Worm (Caenorhabditis elegans) whole organism, L4 larva: Measurements from ENCODE around the gene hex-2.

Experiments
- F37D6.2 ChIP-seq: sonication (generic microtip); optimal IDR thresholded peaks from 2 replicates; lab custom pipeline; 2016; ENCODE audit warnings: mild to moderate bottlenecking, missing genetic modification characterization, missing compliant biosample characterization
- F44E2.7 ChIP-seq: fragments of 200-800 bp; sonication (Bioruptor generic); IDR thresholded peaks from 2 replicates; pipeline ENCODE4 v2.1.2; 2022; ENCODE audit warnings: missing genetic modification characterization, missing compliant biosample characterization
- F49E8.2 ChIP-seq: sonication (generic microtip); optimal IDR thresholded peaks from 2 replicates; lab custom pipeline; 2016; ENCODE audit warnings: missing compliant biosample characterization, mild to moderate bottlenecking, missing genetic modification characterization, borderline replicate concordance
- Y75B8A.6 ChIP-seq: fragments of 200-800 bp; sonication (Bioruptor generic); IDR thresholded peaks from 2 replicates; pipeline ENCODE4 v1.3.6; 2022; ENCODE audit warnings: missing genetic modification reagents, missing genetic modification characterization, missing compliant biosample characterization
- ZK546.5 ChIP-seq, 2 experiments: sonication (generic microtip); optimal IDR thresholded peaks; 2 replicates each; lab custom pipeline; 2017; ENCODE audit warnings: missing biosample characterization in 2 of 2, missing genetic modification characterization in 2 of 2
- aha-1 ChIP-seq: fragments of 150-350 bp; peaks from one replicate; lab custom pipeline; 2014; ENCODE audit warnings: missing biosample characterization, missing genetic modification characterization
- arid-1 ChIP-seq: fragments of 200-800 bp; sonication (Bioruptor generic); conservative IDR thresholded peaks from 2 replicates; pipeline ENCODE4 v1.3.6; 2022; ENCODE audit warnings: missing genetic modification reagents, missing genetic modification characterization, missing compliant biosample characterization
- ceh-20 ChIP-seq: fragments of 200-800 bp; sonication (Bioruptor generic); IDR thresholded peaks from 2 replicates; pipeline ENCODE4 v1.3.6; 2022; ENCODE audit warnings: missing genetic modification reagents, missing genetic modification characterization, missing compliant biosample characterization
- ceh-62 ChIP-seq: sonication (generic microtip); optimal IDR thresholded peaks from 2 replicates; lab custom pipeline; 2017; ENCODE audit warnings: missing biosample characterization, missing genetic modification characterization
- ces-1 ChIP-seq: fragments of 150-350 bp; sonication (generic microtip); optimal IDR thresholded peaks from 4 replicates; lab custom pipeline; 2014; ENCODE audit warnings: missing biosample characterization, missing genetic modification reagents, missing genetic modification characterization
- daf-16 ChIP-seq, 3 experiments: sonication (generic microtip); optimal IDR thresholded peaks; 2 replicates each; lab custom pipeline; 2016 to 2017; ENCODE audit warnings: missing genetic modification characterization in 3 of 3, missing genetic modification reagents in 3 of 3, mild to moderate bottlenecking in 2 of 3, missing compliant biosample characterization in 2 of 3, missing biosample characterization in 1 of 3, moderate library complexity in 1 of 3
- daf-8 ChIP-seq: fragments of 200-800 bp; sonication (Bioruptor generic); IDR thresholded peaks from 2 replicates; pipeline ENCODE4 v1.3.6; 2022; ENCODE audit warnings: missing genetic modification characterization, missing compliant biosample characterization
- dpl-1 ChIP-seq: fragments of 150-350 bp; optimal IDR thresholded peaks from 2 replicates; lab custom pipeline; 2014; ENCODE audit warnings: missing biosample characterization, missing genetic modification reagents, missing genetic modification characterization
- dve-1 ChIP-seq: sonication (generic microtip); optimal IDR thresholded peaks from 2 replicates; lab custom pipeline; 2017; ENCODE audit warnings: antibody characterized with exemption, mild to moderate bottlenecking, missing genetic modification characterization, missing compliant biosample characterization; ENCODE audit not compliant: insufficient read depth
- egl-27 ChIP-seq: sonication (generic microtip); optimal IDR thresholded peaks from 3 replicates; lab custom pipeline; 2017; ENCODE audit warnings: missing biosample characterization, missing genetic modification reagents, missing genetic modification characterization
- egl-43 ChIP-seq: fragments of 200-800 bp; sonication (Bioruptor generic); IDR thresholded peaks from 2 replicates; pipeline ENCODE4 v1.3.6; 2022; ENCODE audit warnings: missing genetic modification reagents, missing genetic modification characterization, missing compliant biosample characterization
- hif-1 ChIP-seq, 2 experiments: sonication (generic microtip); optimal IDR thresholded peaks; 2 replicates each; lab custom pipeline; 2016 to 2017; ENCODE audit warnings: missing compliant biosample characterization in 2 of 2, missing genetic modification characterization in 2 of 2, missing genetic modification reagents in 2 of 2, missing genotype in 2 of 2, mild to moderate bottlenecking in 1 of 2
- lin-29 ChIP-seq: fragments of 200-800 bp; sonication (Bioruptor generic); IDR thresholded peaks from 2 replicates; pipeline ENCODE4 v1.3.6; 2022; ENCODE audit warnings: missing genetic modification reagents, missing genetic modification characterization, missing compliant biosample characterization
- lin-39 ChIP-seq: fragments of 150-350 bp; optimal IDR thresholded peaks from 2 replicates; lab custom pipeline; 2014; ENCODE audit warnings: missing biosample characterization, missing genetic modification reagents, missing genetic modification characterization
- lir-3 ChIP-seq: sonication (generic microtip); optimal IDR thresholded peaks from 2 replicates; lab custom pipeline; 2016; ENCODE audit warnings: mild to moderate bottlenecking, missing genetic modification characterization, missing compliant biosample characterization
- mdl-1 ChIP-seq, 2 experiments: fragments of 150-350 bp in 1 of 2; sonication (generic microtip) in 1 of 2; optimal IDR thresholded peaks; 2 replicates each; lab custom pipeline; 2014 to 2017; ENCODE audit warnings: missing biosample characterization in 2 of 2, missing genetic modification characterization in 2 of 2
- mdt-29 ChIP-seq: fragments of 200-800 bp; sonication (Bioruptor generic); IDR thresholded peaks from 2 replicates; pipeline ENCODE4 v1.3.6; 2022; ENCODE audit warnings: missing genetic modification reagents, missing genetic modification characterization, missing compliant biosample characterization
- mep-1 ChIP-seq: fragments of 150-350 bp; sonication (generic microtip); optimal IDR thresholded peaks from 3 replicates; lab custom pipeline; 2014; ENCODE audit warnings: missing biosample characterization, missing genetic modification characterization
- mxl-2 ChIP-seq: fragments of 200-800 bp; sonication (Bioruptor generic); conservative IDR thresholded peaks from 2 replicates; pipeline ENCODE4 v1.3.6; 2022; ENCODE audit warnings: missing genetic modification reagents, missing genetic modification characterization, missing compliant biosample characterization
- nhr-10 ChIP-seq: fragments of 150-350 bp; optimal IDR thresholded peaks from 2 replicates; lab custom pipeline; 2014; ENCODE audit warnings: missing biosample characterization, missing genetic modification characterization
- nhr-11 ChIP-seq: fragments of 150-350 bp; optimal IDR thresholded peaks from 2 replicates; lab custom pipeline; 2014; ENCODE audit warnings: missing biosample characterization, missing genetic modification characterization
- nhr-28 ChIP-seq: fragments of 150-350 bp; optimal IDR thresholded peaks from 2 replicates; lab custom pipeline; 2014; ENCODE audit warnings: missing biosample characterization, missing genetic modification characterization
- nhr-6 ChIP-seq: fragments of 150-350 bp; optimal IDR thresholded peaks from 2 replicates; lab custom pipeline; 2014; ENCODE audit warnings: missing biosample characterization, missing genetic modification characterization
- pqm-1 ChIP-seq: sonication (generic microtip); optimal IDR thresholded peaks from 2 replicates; lab custom pipeline; 2017; ENCODE audit warnings: missing biosample characterization, missing genetic modification characterization
- sdz-12 ChIP-seq: fragments of 200-800 bp; sonication (Bioruptor generic); optimal IDR thresholded peaks from 2 replicates; lab custom pipeline; 2018; ENCODE audit warnings: mild to moderate bottlenecking, missing genetic modification characterization, missing compliant biosample characterization
- snpc-1.2 ChIP-seq: fragments of 200-800 bp; sonication (Bioruptor generic); IDR thresholded peaks from 2 replicates; pipeline ENCODE4 v1.3.6; 2022; ENCODE audit warnings: missing genetic modification reagents, missing genetic modification characterization, missing compliant biosample characterization
- spr-3 ChIP-seq: fragments of 200-800 bp; sonication (Bioruptor generic); optimal IDR thresholded peaks from 2 replicates; lab custom pipeline; 2018; ENCODE audit warnings: mild to moderate bottlenecking, missing genetic modification characterization, missing compliant biosample characterization
- unc-39 ChIP-seq: sonication (generic microtip); optimal IDR thresholded peaks from 2 replicates; lab custom pipeline; 2017; ENCODE audit warnings: missing biosample characterization, missing genetic modification characterization
- unc-62 ChIP-seq, 3 experiments: fragments of 150-350 bp in 1 of 3; sonication (generic microtip); optimal IDR thresholded peaks in 2 of 3; peaks in 1 of 3; 1 replicate in 1 of 3; 2 replicates in 2 of 3; lab custom pipeline; 2014 to 2017; ENCODE audit warnings: missing biosample characterization in 3 of 3, missing genetic modification characterization in 3 of 3, missing genetic modification reagents in 3 of 3, missing genotype in 1 of 3
- zip-11 ChIP-seq: fragments of 200-800 bp; sonication (Bioruptor generic); IDR thresholded peaks from 2 replicates; pipeline ENCODE4 v1.3.6; 2022; ENCODE audit warnings: missing genetic modification characterization, missing compliant biosample characterization
- ztf-11 ChIP-seq: fragments of 150-350 bp; optimal IDR thresholded peaks from 2 replicates; lab custom pipeline; 2014; ENCODE audit warnings: missing biosample characterization, missing genetic modification characterization

Gene hex-2

ce11 chrV:5653990-5654499, at the start of gene hex-2:
TSS of gene hex-2 (plus strand) at chrV:5654449.
- TF ChIP-seq zip-11 (GFP tag; lab: Robert Waterston, UW) (no peak), mep-1 (tag; lab: Kevin White, UChicago) (no peak), daf-16 (GFP tag; optimal IDR thresholded peaks at IDR 0.05; lab: Kevin White, UChicago) (no peak), daf-16 (tag; optimal IDR thresholded peaks at IDR 0.05; lab: Kevin White, UChicago) (peak; percentile 55), nhr-28 (tag; lab: Kevin White, UChicago) (peak; percentile 37), lin-29 (GFP tag; lab: Robert Waterston, UW) (no peak), sdz-12 (GFP tag; lab: Kevin White, UChicago) (no peak), nhr-11 (tag; lab: Kevin White, UChicago) (no peak), spr-3 (GFP tag; lab: Kevin White, UChicago) (no peak), F44E2.7 (GFP tag; lab: Robert Waterston, UW) (no peak), arid-1 (GFP tag; lab: Robert Waterston, UW) (no peak), mxl-2 (GFP tag; lab: Robert Waterston, UW) (no peak), lin-39 (tag; lab: Kevin White, UChicago) (no peak), mdt-29 (GFP tag; lab: Robert Waterston, UW) (no peak), pqm-1 (tag; lab: Kevin White, UChicago) (peak; percentile 88), dve-1 (tag; lab: Kevin White, UChicago) (no peak), Y75B8A.6 (GFP tag; lab: Robert Waterston, UW) (no peak), unc-62 (GFP tag; optimal IDR thresholded peaks at IDR 0.05 in 1 of 2; lab: Kevin White, UChicago) (peak in 1 of 2 experiments; percentile 33), unc-62 (tag; optimal IDR thresholded peaks at IDR 0.05; lab: Kevin White, UChicago) (no peak), egl-43 (GFP tag; lab: Robert Waterston, UW) (no peak), ZK546.5 (tag; optimal IDR thresholded peaks at IDR 0.05; lab: Kevin White, UChicago) (no peak), dpl-1 (GFP tag; lab: Kevin White, UChicago) (no peak), nhr-6 (peak; percentile 27), hif-1 (tag; optimal IDR thresholded peaks at IDR 0.05; lab: Kevin White, UChicago) (no peak)

- TF ChIP-seq aha-1 (tag; lab: Kevin White, UChicago) (no peak), daf-8 (GFP tag; lab: Robert Waterston, UW) (no peak)
Measured at ce11 chrV:5606255-5606654, 48.0 kb upstream of the hex-2 start, which contains the start of gene CD4.1. TSS of gene CD4.1 (plus strand) at chrV:5606555.

- no peak for TF ChIP-seq egl-43 (GFP tag; lab: Robert Waterston, UW)
- peak in 1 of 2 experiments; percentile 91 for TF ChIP-seq unc-62 (GFP tag; optimal IDR thresholded peaks at IDR 0.05 in 1 of 2; lab: Kevin White, UChicago)
- TF ChIP-seq unc-62 (tag; optimal IDR thresholded peaks at IDR 0.05; lab: Kevin White, UChicago) = no peak
Measured at ce11 chrV:5610186-5610585, 44.1 kb upstream of the hex-2 start.

ce11 chrV:5613109-5613508, 41.1 kb upstream of the hex-2 start, which contains the start of gene lrpc-1:
TSS of gene lrpc-1 (minus strand) at chrV:5613209.
- TF ChIP-seq mdl-1 (tag; optimal IDR thresholded peaks at IDR 0.05; lab: Kevin White, UChicago) (no peak), unc-39 (tag; lab: Kevin White, UChicago) (no peak), nhr-10 (no peak), F37D6.2 (tag; lab: Kevin White, UChicago) (no peak), mxl-2 (GFP tag; lab: Robert Waterston, UW) (no peak), ces-1 (GFP tag; lab: Kevin White, UChicago) (no peak), F49E8.2 (tag; lab: Kevin White, UChicago) (no peak), mdt-29 (GFP tag; lab: Robert Waterston, UW) (no peak), ceh-20 (no peak), arid-1 (GFP tag; lab: Robert Waterston, UW) (no peak), egl-27 (no peak), lir-3 (tag; lab: Kevin White, UChicago) (no peak), nhr-28 (tag; lab: Kevin White, UChicago) (no peak), F44E2.7 (GFP tag; lab: Robert Waterston, UW) (no peak), ceh-62 (no peak), ztf-11 (tag; lab: Kevin White, UChicago) (no peak), snpc-1.2 (GFP tag; lab: Robert Waterston, UW) (no peak), zip-11 (GFP tag; lab: Robert Waterston, UW) (no peak)
